Fruit fly (Drosophila melanogaster) whole organism, adult: ENCODE measurements around the gene Enoph.

Experiments
- CG5204 ChIP-seq: fragments of 200-800 bp; sonication (Bioruptor generic); optimal IDR thresholded peaks from 2 replicates; lab custom pipeline; 2016; ENCODE audit warnings: missing biosample characterization, missing genetic modification characterization
- pad ChIP-seq: fragments of 200-800 bp; sonication (Bioruptor generic); optimal IDR thresholded peaks from 3 replicates; lab custom pipeline; 2017; ENCODE audit warnings: missing biosample characterization, missing genetic modification characterization, mild to moderate bottlenecking, moderate library complexity, missing genetic modification reagents
- toe ChIP-seq: fragments of 200-800 bp; sonication (Bioruptor generic); optimal IDR thresholded peaks from 2 replicates; lab custom pipeline; 2016; ENCODE audit warnings: missing biosample characterization, missing genetic modification characterization

dm6 chr3R:5290738-5291137, 34.3 kb upstream of the Enoph start:
- TF ChIP-seq CG5204 (GFP tag; lab: Kevin White, UChicago) (no peak), toe (GFP tag; lab: Kevin White, UChicago) (no peak), pad (GFP tag; lab: Kevin White, UChicago) (no peak)
